Worm (Caenorhabditis elegans) whole organism, L4 larva: ENCODE measurements around the gene vab-3.

Source experiments
- D1046.2 ChIP-seq: fragments of 200-800 bp; sonication (Bioruptor generic); IDR thresholded peaks from 2 replicates; pipeline ENCODE4 v1.3.6; 2022; ENCODE audit warnings: missing genetic modification characterization, missing compliant biosample characterization
- F37D6.2 ChIP-seq: sonication (generic microtip); optimal IDR thresholded peaks from 2 replicates; lab custom pipeline; 2016; ENCODE audit warnings: mild to moderate bottlenecking, missing genetic modification characterization, missing compliant biosample characterization
- F44E2.7 ChIP-seq: fragments of 200-800 bp; sonication (Bioruptor generic); IDR thresholded peaks from 2 replicates; pipeline ENCODE4 v2.1.2; 2022; ENCODE audit warnings: missing genetic modification characterization, missing compliant biosample characterization
- F49E8.2 ChIP-seq: sonication (generic microtip); optimal IDR thresholded peaks from 2 replicates; lab custom pipeline; 2016; ENCODE audit warnings: missing compliant biosample characterization, mild to moderate bottlenecking, missing genetic modification characterization, borderline replicate concordance
- R02D3.7 ChIP-seq: fragments of 150-350 bp; sonication (generic microtip); optimal IDR thresholded peaks from 3 replicates; lab custom pipeline; 2014; ENCODE audit warnings: missing biosample characterization, missing genetic modification characterization
- Y5F2A.4 ChIP-seq: fragments of 200-800 bp; sonication (Bioruptor generic); optimal IDR thresholded peaks from 2 replicates; lab custom pipeline; 2018; ENCODE audit warnings: mild to moderate bottlenecking, missing genetic modification characterization, missing compliant biosample characterization
- ZK337.2 ChIP-seq: fragments of 200-800 bp; sonication (Bioruptor generic); IDR thresholded peaks from 2 replicates; pipeline ENCODE4 v1.3.6; 2022; ENCODE audit warnings: missing genetic modification reagents, missing genetic modification characterization, missing compliant biosample characterization
- aha-1 ChIP-seq: fragments of 150-350 bp; peaks from one replicate; lab custom pipeline; 2014; ENCODE audit warnings: missing biosample characterization, missing genetic modification characterization
- ceh-20 ChIP-seq: fragments of 200-800 bp; sonication (Bioruptor generic); IDR thresholded peaks from 2 replicates; pipeline ENCODE4 v1.3.6; 2022; ENCODE audit warnings: missing genetic modification reagents, missing genetic modification characterization, missing compliant biosample characterization
- ceh-32 ChIP-seq: sonication (generic microtip); optimal IDR thresholded peaks from 2 replicates; lab custom pipeline; 2016; ENCODE audit warnings: mild to moderate bottlenecking, missing genetic modification characterization, missing compliant biosample characterization; ENCODE audit not compliant: poor library complexity
- ceh-62 ChIP-seq: sonication (generic microtip); optimal IDR thresholded peaks from 2 replicates; lab custom pipeline; 2017; ENCODE audit warnings: missing biosample characterization, missing genetic modification characterization
- ceh-82 ChIP-seq: sonication (generic microtip); optimal IDR thresholded peaks from 2 replicates; lab custom pipeline; 2017; ENCODE audit warnings: missing biosample characterization, missing genetic modification characterization
- daf-12 ChIP-seq: fragments of 150-350 bp; optimal IDR thresholded peaks from 2 replicates; lab custom pipeline; 2014; ENCODE audit warnings: missing biosample characterization, missing genetic modification reagents, missing genetic modification characterization
- daf-16 ChIP-seq, 3 experiments: sonication (generic microtip); optimal IDR thresholded peaks; 2 replicates each; lab custom pipeline; 2016 to 2017; ENCODE audit warnings: missing genetic modification characterization in 3 of 3, missing genetic modification reagents in 3 of 3, mild to moderate bottlenecking in 2 of 3, missing compliant biosample characterization in 2 of 3, missing biosample characterization in 1 of 3, moderate library complexity in 1 of 3
- dmd-6 ChIP-seq: fragments of 200-800 bp; sonication (Bioruptor generic); IDR thresholded peaks from 2 replicates; pipeline ENCODE4 v1.3.6; 2022; ENCODE audit warnings: missing genetic modification reagents, missing genetic modification characterization, missing compliant biosample characterization
- dmd-8 ChIP-seq: fragments of 200-800 bp; sonication (Bioruptor generic); IDR thresholded peaks from 2 replicates; pipeline ENCODE4 v1.3.6; 2022; ENCODE audit warnings: missing genetic modification characterization, missing compliant biosample characterization
- dmd-9 ChIP-seq: fragments of 200-800 bp; sonication (Bioruptor generic); IDR thresholded peaks from 2 replicates; pipeline ENCODE4 v1.3.6; 2022; ENCODE audit warnings: missing genetic modification reagents, missing genetic modification characterization, missing compliant biosample characterization
- dpl-1 ChIP-seq: fragments of 150-350 bp; optimal IDR thresholded peaks from 2 replicates; lab custom pipeline; 2014; ENCODE audit warnings: missing biosample characterization, missing genetic modification reagents, missing genetic modification characterization
- dve-1 ChIP-seq: sonication (generic microtip); optimal IDR thresholded peaks from 2 replicates; lab custom pipeline; 2017; ENCODE audit warnings: antibody characterized with exemption, mild to moderate bottlenecking, missing genetic modification characterization, missing compliant biosample characterization; ENCODE audit not compliant: insufficient read depth
- egl-43 ChIP-seq: fragments of 200-800 bp; sonication (Bioruptor generic); IDR thresholded peaks from 2 replicates; pipeline ENCODE4 v1.3.6; 2022; ENCODE audit warnings: missing genetic modification reagents, missing genetic modification characterization, missing compliant biosample characterization
- fkh-10 ChIP-seq: fragments of 150-350 bp; optimal IDR thresholded peaks from 2 replicates; lab custom pipeline; 2014; ENCODE audit warnings: missing biosample characterization, missing genetic modification reagents, missing genetic modification characterization
- fos-1 ChIP-seq: fragments of 150-350 bp; optimal IDR thresholded peaks from 2 replicates; lab custom pipeline; 2014; ENCODE audit warnings: missing biosample characterization, missing genetic modification characterization
- hlh-11 ChIP-seq: fragments of 200-800 bp; sonication (Bioruptor generic); optimal IDR thresholded peaks from 2 replicates; lab custom pipeline; 2018; ENCODE audit warnings: mild to moderate bottlenecking, missing genetic modification characterization, missing compliant biosample characterization
- hmg-1.1 ChIP-seq: fragments of 200-800 bp; sonication (Bioruptor generic); IDR thresholded peaks from 2 replicates; pipeline ENCODE4 v1.3.6; 2022; ENCODE audit warnings: missing genetic modification reagents, missing genetic modification characterization, missing compliant biosample characterization
- lim-7 ChIP-seq: fragments of 200-800 bp; sonication (Bioruptor generic); IDR thresholded peaks from 2 replicates; pipeline ENCODE4 v1.3.6; 2022; ENCODE audit warnings: missing genetic modification characterization, missing compliant biosample characterization
- lin-13 ChIP-seq: fragments of 150-350 bp; optimal IDR thresholded peaks from 2 replicates; lab custom pipeline; 2014; ENCODE audit warnings: missing biosample characterization, missing genetic modification reagents, missing genetic modification characterization
- lin-15B ChIP-seq: fragments of 150-350 bp; sonication (generic microtip); optimal IDR thresholded peaks from 3 replicates; lab custom pipeline; 2014; ENCODE audit warnings: missing biosample characterization, missing genetic modification characterization
- lin-39 ChIP-seq: fragments of 150-350 bp; optimal IDR thresholded peaks from 2 replicates; lab custom pipeline; 2014; ENCODE audit warnings: missing biosample characterization, missing genetic modification reagents, missing genetic modification characterization
- lir-3 ChIP-seq: sonication (generic microtip); optimal IDR thresholded peaks from 2 replicates; lab custom pipeline; 2016; ENCODE audit warnings: mild to moderate bottlenecking, missing genetic modification characterization, missing compliant biosample characterization
- lsy-2 ChIP-seq, 2 experiments: fragments of 150-350 bp in 1 of 2; sonication (generic microtip) in 1 of 2; optimal IDR thresholded peaks; 2 replicates each; lab custom pipeline; 2014 to 2017; ENCODE audit warnings: missing biosample characterization in 2 of 2, missing genetic modification characterization in 2 of 2
- mes-2 ChIP-seq: sonication (generic microtip); optimal IDR thresholded peaks from 2 replicates; lab custom pipeline; 2016; ENCODE audit warnings: missing genotype, mild to moderate bottlenecking, missing genetic modification characterization, missing compliant biosample characterization; ENCODE audit not compliant: poor library complexity, severe bottlenecking
- mxl-3 ChIP-seq: fragments of 200-800 bp; sonication (Bioruptor generic); optimal IDR thresholded peaks from 2 replicates; lab custom pipeline; 2018; ENCODE audit warnings: mild to moderate bottlenecking, missing genetic modification characterization, missing compliant biosample characterization
- nhr-102 ChIP-seq: sonication (generic microtip); optimal IDR thresholded peaks from 2 replicates; lab custom pipeline; 2016; ENCODE audit warnings: mild to moderate bottlenecking, missing genetic modification characterization, moderate library complexity, missing compliant biosample characterization
- nhr-111 ChIP-seq: fragments of 200-800 bp; sonication (Bioruptor generic); optimal IDR thresholded peaks from 2 replicates; lab custom pipeline; 2018; ENCODE audit warnings: mild to moderate bottlenecking, missing genetic modification characterization, missing compliant biosample characterization
- nhr-25 ChIP-seq: sonication (generic microtip); optimal IDR thresholded peaks from 2 replicates; lab custom pipeline; 2017; ENCODE audit warnings: missing genetic modification characterization, mild to moderate bottlenecking, missing compliant biosample characterization, antibody characterized with exemption, moderate library complexity, borderline replicate concordance; ENCODE audit not compliant: insufficient read depth
- nhr-28 ChIP-seq: fragments of 150-350 bp; optimal IDR thresholded peaks from 2 replicates; lab custom pipeline; 2014; ENCODE audit warnings: missing biosample characterization, missing genetic modification characterization
- nhr-48 ChIP-seq: sonication (generic microtip); optimal IDR thresholded peaks from 2 replicates; lab custom pipeline; 2016; ENCODE audit warnings: mild to moderate bottlenecking, missing genetic modification characterization, missing compliant biosample characterization
- nhr-77 ChIP-seq: fragments of 150-350 bp; optimal IDR thresholded peaks from 2 replicates; lab custom pipeline; 2014; ENCODE audit warnings: missing biosample characterization, missing genetic modification characterization
- php-3 ChIP-seq: fragments of 200-800 bp; sonication (Bioruptor generic); IDR thresholded peaks from 2 replicates; pipeline ENCODE4 v1.3.6; 2022; ENCODE audit warnings: missing genetic modification reagents, missing genetic modification characterization, missing compliant biosample characterization
- rbr-2 ChIP-seq: sonication (generic microtip); optimal IDR thresholded peaks from 2 replicates; lab custom pipeline; 2016; ENCODE audit warnings: missing genotype, missing genetic modification characterization, missing compliant biosample characterization
- snpc-1.2 ChIP-seq: fragments of 200-800 bp; sonication (Bioruptor generic); IDR thresholded peaks from 2 replicates; pipeline ENCODE4 v1.3.6; 2022; ENCODE audit warnings: missing genetic modification reagents, missing genetic modification characterization, missing compliant biosample characterization
- snpc-4 ChIP-seq: fragments of 150-350 bp; optimal IDR thresholded peaks from 2 replicates; lab custom pipeline; 2014; ENCODE audit warnings: missing biosample characterization, missing genetic modification characterization
- tag-97 ChIP-seq: fragments of 200-800 bp; sonication (Bioruptor generic); IDR thresholded peaks from 2 replicates; pipeline ENCODE4 v1.3.6; 2022; ENCODE audit warnings: missing genetic modification characterization, missing compliant biosample characterization
- unc-39 ChIP-seq: sonication (generic microtip); optimal IDR thresholded peaks from 2 replicates; lab custom pipeline; 2017; ENCODE audit warnings: missing biosample characterization, missing genetic modification characterization
- unc-62 ChIP-seq, 3 experiments: fragments of 150-350 bp in 1 of 3; sonication (generic microtip); optimal IDR thresholded peaks in 2 of 3; peaks in 1 of 3; 1 replicate in 1 of 3; 2 replicates in 2 of 3; lab custom pipeline; 2014 to 2017; ENCODE audit warnings: missing biosample characterization in 3 of 3, missing genetic modification characterization in 3 of 3, missing genetic modification reagents in 3 of 3, missing genotype in 1 of 3
- zfp-2 ChIP-seq: sonication (generic microtip); optimal IDR thresholded peaks from 2 replicates; lab custom pipeline; 2016; ENCODE audit warnings: mild to moderate bottlenecking, missing genetic modification characterization, missing compliant biosample characterization
- zfp-3 ChIP-seq: fragments of 200-800 bp; sonication (Bioruptor generic); conservative IDR thresholded peaks from 2 replicates; pipeline ENCODE4 v1.3.6; 2022; ENCODE audit warnings: missing genetic modification reagents, missing genetic modification characterization, missing compliant biosample characterization
- ztf-11 ChIP-seq: fragments of 150-350 bp; optimal IDR thresholded peaks from 2 replicates; lab custom pipeline; 2014; ENCODE audit warnings: missing biosample characterization, missing genetic modification characterization

The vab-3 gene

DNA sequence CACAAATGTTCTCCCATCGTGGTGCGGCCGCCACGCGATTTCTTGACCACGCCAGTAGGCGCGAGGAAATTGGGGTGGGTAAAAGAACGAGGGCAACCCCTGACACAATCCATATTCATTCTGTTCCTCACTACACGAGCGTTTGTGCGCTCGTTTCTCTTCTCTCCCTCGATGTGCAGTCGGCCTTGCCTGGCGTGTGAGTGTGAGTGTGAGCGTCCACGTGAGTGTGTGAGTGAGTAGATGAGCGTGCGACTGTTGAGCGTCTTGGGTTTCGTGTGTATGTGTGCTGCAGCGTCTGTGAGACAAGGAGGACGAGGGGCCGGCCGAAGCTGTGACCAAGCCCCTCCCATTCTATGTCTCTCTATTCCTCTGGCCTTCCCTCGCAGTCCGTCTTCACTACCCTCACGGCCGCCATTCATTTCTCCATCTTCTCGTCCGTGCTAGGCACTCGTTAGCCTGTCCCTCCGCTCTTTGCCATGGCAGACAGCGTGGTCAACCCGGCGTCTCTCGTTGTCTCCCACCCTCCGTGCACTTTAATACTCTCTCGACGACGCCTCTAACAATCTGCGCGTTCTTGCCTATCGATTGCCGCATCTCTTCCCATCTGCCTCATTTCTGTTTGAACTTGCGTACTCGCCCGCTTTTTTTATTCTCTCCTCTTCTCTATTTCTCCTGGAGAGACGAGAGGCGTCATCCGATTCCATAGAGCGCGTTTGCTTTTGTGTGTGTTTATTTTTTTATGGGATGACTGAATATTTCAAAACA, 68.9 kb downstream of the vab-3 start:
- TF ChIP-seq dmd-9 (no peak), nhr-102 (tag; lab: Kevin White, UChicago) (peak; percentile 80), ceh-62 (tag; lab: Kevin White, UChicago) (no peak), nhr-28 (tag; lab: Kevin White, UChicago) (peak; percentile 89), lin-13 (GFP tag; lab: Kevin White, UChicago) (peak; percentile 80), lir-3 (tag; lab: Kevin White, UChicago) (peak; percentile 77), lim-7 (no peak), unc-39 (tag; lab: Kevin White, UChicago) (no peak), nhr-111 (GFP tag; lab: Kevin White, UChicago) (peak; percentile 54), zfp-2 (tag; lab: Kevin White, UChicago) (peak; percentile 62), F49E8.2 (tag; lab: Kevin White, UChicago) (no peak), zfp-3 (no peak), ZK337.2 (GFP tag; lab: Robert Waterston, UW) (0 out of 2 replicates have a peak, but pooled peaks have one; percentile 3), dmd-8 (GFP tag; lab: Robert Waterston, UW) (0 out of 2 replicates have a peak, but pooled peaks have one; percentile 48), aha-1 (peak; percentile 100), lin-39 (tag; lab: Kevin White, UChicago) (no peak), daf-16 (GFP tag; optimal IDR thresholded peaks at IDR 0.05; lab: Kevin White, UChicago) (peak; percentile 54), daf-16 (tag; optimal IDR thresholded peaks at IDR 0.05; lab: Kevin White, UChicago) (peak; percentile 86), Y5F2A.4 (GFP tag; lab: Kevin White, UChicago) (no peak), snpc-1.2 (GFP tag; lab: Robert Waterston, UW) (no peak), nhr-48 (peak; percentile 95), hlh-11 (tag; lab: Kevin White, UChicago) (peak; percentile 98), nhr-77 (peak; percentile 85), fos-1 (no peak), D1046.2 (GFP tag; lab: Robert Waterston, UW) (0 out of 2 replicates have a peak, but pooled peaks have one; percentile 8), ceh-82 (tag; lab: Kevin White, UChicago) (no peak), F37D6.2 (tag; lab: Kevin White, UChicago) (peak; percentile 92), R02D3.7 (tag; lab: Kevin White, UChicago) (no peak), rbr-2 (tag; lab: Kevin White, UChicago) (peak; percentile 97), unc-62 (GFP tag; optimal IDR thresholded peaks at IDR 0.05 in 1 of 2; lab: Kevin White, UChicago) (peak in 1 of 2 experiments; percentile 81), unc-62 (tag; optimal IDR thresholded peaks at IDR 0.05; lab: Kevin White, UChicago) (peak; percentile 78), lsy-2 (tag; optimal IDR thresholded peaks at IDR 0.05; lab: Kevin White, UChicago) (peak; percentile 77 to 89), dmd-6 (GFP tag; lab: Robert Waterston, UW) (peak; percentile 80), egl-43 (GFP tag; lab: Robert Waterston, UW) (peak; percentile 92), snpc-4 (peak; percentile 4), dpl-1 (GFP tag; lab: Kevin White, UChicago) (peak; percentile 45), mes-2 (peak; percentile 81), fkh-10 (GFP tag; lab: Kevin White, UChicago) (peak; percentile 22), lin-15B (tag; lab: Kevin White, UChicago) (no peak), daf-12 (tag; lab: Kevin White, UChicago) (no peak), php-3 (GFP tag; lab: Robert Waterston, UW) (0 out of 2 replicates have a peak, but pooled peaks have one; percentile 8), mxl-3 (peak; percentile 97), nhr-25 (tag; lab: Kevin White, UChicago) (peak; percentile 32), ceh-20 (GFP tag; lab: Robert Waterston, UW) (peak; percentile 79), tag-97 (0 out of 2 replicates have a peak, but pooled peaks have one; percentile 7), F44E2.7 (GFP tag; lab: Robert Waterston, UW) (no peak), dve-1 (tag; lab: Kevin White, UChicago) (peak; percentile 97), hmg-1.1 (peak; percentile 97), ztf-11 (tag; lab: Kevin White, UChicago) (no peak), ceh-32 (tag; lab: Kevin White, UChicago) (peak; percentile 72)
